Worm (Caenorhabditis elegans) whole organism, L2 larva: ENCODE data around the gene C39E9.8.

Source experiments
- mbf-1 ChIP-seq: sonication (generic microtip); optimal IDR thresholded peaks from 2 replicates; lab custom pipeline; 2017; ENCODE audit warnings: missing biosample characterization, missing genetic modification characterization
- nhr-12 ChIP-seq: fragments of 150-350 bp; optimal IDR thresholded peaks from 2 replicates; lab custom pipeline; 2014; ENCODE audit warnings: missing biosample characterization, missing genetic modification characterization
- nhr-6 ChIP-seq: fragments of 150-350 bp; optimal IDR thresholded peaks from 2 replicates; lab custom pipeline; 2014; ENCODE audit warnings: missing biosample characterization, missing genetic modification characterization
- ztf-4 ChIP-seq: fragments of 150-350 bp; optimal IDR thresholded peaks from 2 replicates; lab custom pipeline; 2014; ENCODE audit warnings: missing biosample characterization, missing genetic modification characterization

ce11 chrIV:13098652-13099051 lies 19.4 kb downstream of the C39E9.8 start, which contains the start of the genes dli-1, tin-9.2 and exos-4.1:
- TF ChIP-seq ztf-4 (tag; lab: Kevin White, UChicago) (no peak), nhr-12 (no peak), nhr-6 (tag; lab: Kevin White, UChicago) (no peak), mbf-1 (no peak)
